Fruit fly (Drosophila melanogaster): ENCODE data around the gene CG34367.

The CG34367 gene

dm6 chr2L:10356508-10356907, 2.8 kb upstream of the CG34367 start, which contains the start of the genes CtsL4 and ClpP (continued):
- TF ChIP-seq Med (GFP tag) (peak; percentile 77), chm (GFP tag; IDR thresholded peaks at IDR 0.05) (peak; percentile 64; the same call in 1 of the 2 replicates), az2 (GFP tag; optimal IDR thresholded peaks at IDR 0.05) (peak; percentile 52), Fer1 (GFP tag; optimal IDR thresholded peaks at IDR 0.05) (peak; percentile 15), gem (tag; optimal IDR thresholded peaks at IDR 0.05) (no peak), CG6272 (GFP tag; IDR thresholded peaks at IDR 0.05) (no peak; the same call in 1 of the 2 replicates), prd (optimal IDR thresholded peaks at IDR 0.05) (no peak), prd (GFP tag; IDR thresholded peaks at IDR 0.05) (peak; percentile 67; the same call in 2 of the 3 replicates), CG11398 (GFP tag; optimal IDR thresholded peaks at IDR 0.05) (no peak), Asciz (GFP tag; optimal IDR thresholded peaks at IDR 0.05) (no peak), CG8478 (optimal IDR thresholded peaks at IDR 0.05) (no peak), HLH4C (GFP tag; IDR thresholded peaks at IDR 0.05; ENCODE audit: partially characterized antibody) (no peak), wor (GFP tag; IDR thresholded peaks at IDR 0.05) (no peak), onecut (GFP tag; IDR thresholded peaks at IDR 0.05) (no peak), Jarid2 (GFP tag; optimal IDR thresholded peaks at IDR 0.05) (no peak), bcd (GFP tag; optimal IDR thresholded peaks at IDR 0.05) (no peak), gcm (GFP tag; optimal IDR thresholded peaks at IDR 0.05) (no peak), CG13424 (tag; optimal IDR thresholded peaks at IDR 0.05) (peak; percentile 50), bigmax (GFP tag; optimal IDR thresholded peaks at IDR 0.05) (peak; percentile 12), en (GFP tag; optimal IDR thresholded peaks at IDR 0.05) (no peak), NfI (GFP tag; optimal IDR thresholded peaks at IDR 0.05) (peak; percentile 18), dpn (GFP tag; optimal IDR thresholded peaks at IDR 0.05) (peak; percentile 53 to 67), repo (GFP tag; optimal IDR thresholded peaks at IDR 0.05) (no peak), CG9609 (GFP tag; optimal IDR thresholded peaks at IDR 0.05) (peak; percentile 30), Gsc (GFP tag; IDR thresholded peaks at IDR 0.05) (no peak), CG7357 (GFP tag; IDR thresholded peaks at IDR 0.05) (peak; percentile 39; the same call in 2 of the 3 replicates), Dip3 (GFP tag; optimal IDR thresholded peaks at IDR 0.05) (peak; percentile 50), knrl (GFP tag; IDR thresholded peaks at IDR 0.05; ENCODE audit: partially characterized antibody) (no peak), CG1024 (GFP tag; IDR thresholded peaks at IDR 0.05) (peak; percentile 95), grn (GFP tag; optimal IDR thresholded peaks at IDR 0.05) (no peak), CG12104 (GFP tag; optimal IDR thresholded peaks at IDR 0.05) (no peak), klu (GFP tag; IDR thresholded peaks at IDR 0.05) (no peak), CG4282 (GFP tag; optimal IDR thresholded peaks at IDR 0.05) (peak; percentile 2), ap (GFP tag; IDR thresholded peaks at IDR 0.05) (no peak), NC2β (GFP tag; optimal IDR thresholded peaks at IDR 0.05) (no peak), zen2 (GFP tag; IDR thresholded peaks at IDR 0.05; ENCODE audit: partially characterized antibody) (no peak), z (GFP tag; IDR thresholded peaks at IDR 0.05) (no peak), Rx (GFP tag; IDR thresholded peaks at IDR 0.05) (no peak), chn (GFP tag; optimal IDR thresholded peaks at IDR 0.05) (peak; percentile 13), D (optimal IDR thresholded peaks at IDR 0.05) (no peak), D (GFP tag; optimal IDR thresholded peaks at IDR 0.05) (peak; percentile 35), CG10209 (GFP tag; optimal IDR thresholded peaks at IDR 0.05) (peak; percentile 24), pzg (GFP tag; optimal IDR thresholded peaks at IDR 0.05) (peak; percentile 72), CG3726 (GFP tag; IDR thresholded peaks at IDR 0.05) (no peak), corto (GFP tag; optimal IDR thresholded peaks at IDR 0.05) (no peak), Camta (GFP tag; optimal IDR thresholded peaks at IDR 0.05) (peak; percentile 4), CG15696 (tag; optimal IDR thresholded peaks at IDR 0.05) (peak; percentile 25), Ets97D (GFP tag; optimal IDR thresholded peaks at IDR 0.05) (peak; percentile 43), insv (GFP tag; optimal IDR thresholded peaks at IDR 0.05) (peak in 1 of 2 experiments; percentile 9), CG1233 (GFP tag; optimal IDR thresholded peaks at IDR 0.05) (no peak), CG2120 (GFP tag; optimal IDR thresholded peaks at IDR 0.05) (peak; percentile 64), ham (GFP tag; IDR thresholded peaks at IDR 0.05) (no peak), cato (GFP tag; optimal IDR thresholded peaks at IDR 0.05; ENCODE audit: borderline replicate concordance) (peak; percentile 14)

Measured in whole organism, embryonic.